Fruit fly (Drosophila melanogaster) whole organism, embryonic: Measurements from ENCODE around the gene CG43295.
A peak's percentile ranks its signal among the peaks of the same experiment; 100 is the strongest.

ENCODE experiments used
- ATbp ChIP-seq: fragments of 200-800 bp; sonication (Bioruptor generic); optimal IDR thresholded peaks from 2 replicates; lab custom pipeline; 2017; ENCODE audit warnings: missing biosample characterization, mild to moderate bottlenecking, missing genetic modification characterization, missing genetic modification reagents
- Aef1 ChIP-seq: fragments of 200-800 bp; sonication (Bioruptor generic); IDR thresholded peaks from 3 replicates; pipeline ENCODE4 v1.3.6; 2022; ENCODE audit warnings: missing biosample characterization, missing genetic modification characterization
- Blimp-1 ChIP-seq: fragments of 200-800 bp; sonication (Bioruptor generic); optimal IDR thresholded peaks from 3 replicates; lab custom pipeline; 2018; ENCODE audit warnings: missing biosample characterization, missing genetic modification characterization, mild to moderate bottlenecking, moderate library complexity, missing genetic modification reagents
- BtbVII ChIP-seq: fragments of 200-800 bp; sonication (Bioruptor generic); optimal IDR thresholded peaks from 3 replicates; lab custom pipeline; 2017; ENCODE audit warnings: missing biosample characterization, mild to moderate bottlenecking, missing genetic modification characterization
- CG10209 ChIP-seq: fragments of 200-800 bp; sonication (Bioruptor generic); optimal IDR thresholded peaks from 3 replicates; lab custom pipeline; 2017; ENCODE audit warnings: missing biosample characterization, mild to moderate bottlenecking, missing genetic modification characterization, missing genetic modification reagents
- CG10274 ChIP-seq: fragments of 200-800 bp; sonication (Bioruptor generic); optimal IDR thresholded peaks from 3 replicates; lab custom pipeline; 2017; ENCODE audit warnings: missing biosample characterization, mild to moderate bottlenecking, missing genetic modification characterization
- CG10321 ChIP-seq: fragments of 200-800 bp; sonication (Bioruptor generic); IDR thresholded peaks from 2 replicates; pipeline ENCODE4 v1.3.6; 2022; ENCODE audit warnings: missing biosample characterization, missing genetic modification characterization
- CG10654 ChIP-seq: fragments of 200-800 bp; sonication (Bioruptor generic); optimal IDR thresholded peaks from 2 replicates; lab custom pipeline; 2016; ENCODE audit warnings: missing biosample characterization, missing genetic modification characterization
- CG10959 ChIP-seq: fragments of 200-800 bp; sonication (Bioruptor generic); IDR thresholded peaks from 2 replicates; pipeline ENCODE4 v1.3.6; 2022; ENCODE audit warnings: missing biosample characterization, missing genetic modification characterization
- CG11247 ChIP-seq: fragments of 200-800 bp; sonication (Bioruptor generic); IDR thresholded peaks from 2 replicates; pipeline ENCODE4 v1.3.6; 2022; ENCODE audit warnings: missing biosample characterization, missing genetic modification characterization
- CG11560 ChIP-seq: fragments of 200-800 bp; sonication (Bioruptor generic); IDR thresholded peaks from 3 replicates; pipeline ENCODE4 v1.3.6; 2022; ENCODE audit warnings: missing biosample characterization, missing genetic modification characterization
- CG11696 ChIP-seq: fragments of 200-800 bp; sonication (Bioruptor generic); IDR thresholded peaks from 2 replicates; pipeline ENCODE4 v1.3.6; 2022; ENCODE audit warnings: missing biosample characterization, missing genetic modification characterization
- CG14050 ChIP-seq: fragments of 200-800 bp; sonication (Bioruptor generic); IDR thresholded peaks from 3 replicates; pipeline ENCODE4 v1.3.6; 2022; ENCODE audit warnings: missing biosample characterization, missing genetic modification characterization
- CG14965 ChIP-seq: fragments of 200-800 bp; sonication (Bioruptor generic); optimal IDR thresholded peaks from 2 replicates; lab custom pipeline; 2016; ENCODE audit warnings: missing biosample characterization, missing genetic modification characterization, borderline replicate concordance
- CG15011 ChIP-seq: fragments of 200-800 bp; sonication (Bioruptor generic); optimal IDR thresholded peaks from 3 replicates; lab custom pipeline; 2018; ENCODE audit warnings: missing biosample characterization, mild to moderate bottlenecking, missing genetic modification characterization
- CG17385 ChIP-seq: fragments of 200-800 bp; sonication (Bioruptor generic); optimal IDR thresholded peaks from 3 replicates; lab custom pipeline; 2018; ENCODE audit warnings: missing biosample characterization, mild to moderate bottlenecking, missing genetic modification characterization
- CG2116 ChIP-seq: fragments of 200-800 bp; sonication (Bioruptor generic); optimal IDR thresholded peaks from 3 replicates; lab custom pipeline; 2018; ENCODE audit warnings: missing biosample characterization, mild to moderate bottlenecking, missing genetic modification characterization
- CG2120 ChIP-seq: fragments of 200-800 bp; sonication (Bioruptor generic); optimal IDR thresholded peaks from 3 replicates; lab custom pipeline; 2016; ENCODE audit warnings: missing biosample characterization, missing genetic modification characterization
- CG30403 ChIP-seq: fragments of 200-800 bp; sonication (Bioruptor generic); optimal IDR thresholded peaks from 3 replicates; lab custom pipeline; 2016; ENCODE audit warnings: missing biosample characterization, missing genetic modification characterization
- CG3281 ChIP-seq: fragments of 200-800 bp; sonication (Bioruptor generic); optimal IDR thresholded peaks from 3 replicates; lab custom pipeline; 2017; ENCODE audit warnings: missing biosample characterization, mild to moderate bottlenecking, missing genetic modification characterization
- CG33557 ChIP-seq: fragments of 200-800 bp; sonication (Bioruptor generic); optimal IDR thresholded peaks from 2 replicates; lab custom pipeline; 2019; ENCODE audit warnings: missing biosample characterization, mild to moderate bottlenecking, missing genetic modification characterization, moderate library complexity
- CG3838 ChIP-seq: fragments of 200-800 bp; sonication (Bioruptor generic); optimal IDR thresholded peaks from 3 replicates; lab custom pipeline; 2016; ENCODE audit warnings: missing biosample characterization, missing genetic modification characterization
- CG6175 ChIP-seq: fragments of 200-800 bp; sonication (Bioruptor generic); IDR thresholded peaks from 3 replicates; pipeline ENCODE4 v1.3.6; 2022; ENCODE audit warnings: missing biosample characterization, missing genetic modification characterization
- CG6272 ChIP-seq: fragments of 200-800 bp; sonication (Bioruptor generic); IDR thresholded peaks from 2 replicates; pipeline ENCODE4 v1.3.6; 2022; ENCODE audit warnings: missing biosample characterization, missing genetic modification characterization
- CG7357 ChIP-seq: fragments of 200-800 bp; sonication (Bioruptor generic); IDR thresholded peaks from 3 replicates; pipeline ENCODE4 v1.3.6; 2022; ENCODE audit warnings: missing biosample characterization, missing genetic modification characterization
- CG8944 ChIP-seq: fragments of 200-800 bp; sonication (Bioruptor generic); optimal IDR thresholded peaks from 3 replicates; lab custom pipeline; 2016; ENCODE audit warnings: missing biosample characterization, missing genetic modification characterization
- CG9932 ChIP-seq: fragments of 200-800 bp; sonication (Bioruptor generic); IDR thresholded peaks from 2 replicates; pipeline ENCODE4 v1.3.6; 2022; ENCODE audit warnings: missing biosample characterization, missing genetic modification characterization
- HmgZ ChIP-seq: fragments of 200-800 bp; sonication (Bioruptor generic); optimal IDR thresholded peaks from 2 replicates; lab custom pipeline; 2018; ENCODE audit warnings: missing biosample characterization, mild to moderate bottlenecking, missing genetic modification characterization
- Mad ChIP-seq: fragments of 200-800 bp; sonication (Bioruptor generic); optimal IDR thresholded peaks from 2 replicates; lab custom pipeline; 2016; ENCODE audit warnings: missing biosample characterization, missing genetic modification characterization
- Med ChIP-seq: fragments of 200-800 bp; sonication (Bioruptor generic); peaks from one replicate; lab custom pipeline; 2016; ENCODE audit warnings: missing biosample characterization, missing genetic modification characterization, mild to moderate bottlenecking, inconsistent platforms, moderate library complexity
- Nf-YC ChIP-seq: fragments of 200-800 bp; optimal IDR thresholded peaks from 3 replicates; lab custom pipeline; 2019; ENCODE audit warnings: missing biosample characterization, mild to moderate bottlenecking, missing genetic modification characterization, moderate library complexity
- Oaz ChIP-seq: fragments of 200-800 bp; sonication (Bioruptor generic); IDR thresholded peaks from 2 replicates; pipeline ENCODE4 v1.3.6; 2022; ENCODE audit warnings: missing biosample characterization, missing genetic modification characterization
- Sin3A ChIP-seq: fragments of >200 bp; optimal IDR thresholded peaks from 2 replicates; lab custom pipeline; 2018
- Sry-β ChIP-seq: fragments of 200-800 bp; sonication (Bioruptor generic); optimal IDR thresholded peaks from 2 replicates; lab custom pipeline; 2018; ENCODE audit warnings: missing biosample characterization, mild to moderate bottlenecking, missing genetic modification characterization, moderate library complexity
- Tbp ChIP-seq: fragments of >200 bp; optimal IDR thresholded peaks from 2 replicates; lab custom pipeline; 2018; ENCODE audit warnings: missing biosample characterization, missing genetic modification characterization
- Xrp1 ChIP-seq: fragments of 200-800 bp; sonication (Bioruptor generic); IDR thresholded peaks from 2 replicates; pipeline ENCODE4 v1.3.6; 2022; ENCODE audit warnings: missing biosample characterization, missing genetic modification characterization
- ap ChIP-seq: fragments of 200-800 bp; sonication (Bioruptor generic); IDR thresholded peaks from 2 replicates; pipeline ENCODE4 v1.3.6; 2022; ENCODE audit warnings: missing biosample characterization, missing genetic modification characterization
- bigmax ChIP-seq: fragments of 200-800 bp; sonication (Bioruptor generic); optimal IDR thresholded peaks from 2 replicates; lab custom pipeline; 2018; ENCODE audit warnings: missing biosample characterization, mild to moderate bottlenecking, missing genetic modification characterization
- dati ChIP-seq: fragments of 200-800 bp; sonication (Bioruptor generic); IDR thresholded peaks from 2 replicates; pipeline ENCODE4 v1.3.6; 2022; ENCODE audit warnings: missing biosample characterization, missing genetic modification characterization
- gce ChIP-seq: fragments of 200-800 bp; sonication (Bioruptor generic); IDR thresholded peaks from 3 replicates; pipeline ENCODE4 v1.3.6; 2022; ENCODE audit warnings: missing biosample characterization, missing genetic modification characterization
- nau ChIP-seq: fragments of 200-800 bp; sonication (Bioruptor generic); optimal IDR thresholded peaks from 3 replicates; lab custom pipeline; 2017; ENCODE audit warnings: missing biosample characterization, mild to moderate bottlenecking, missing genetic modification characterization, missing genetic modification reagents
- nerfin-1 ChIP-seq: fragments of 200-800 bp; sonication (Bioruptor generic); optimal IDR thresholded peaks from 3 replicates; lab custom pipeline; 2019; ENCODE audit warnings: missing biosample characterization, mild to moderate bottlenecking, missing genetic modification characterization, moderate library complexity
- oc ChIP-seq: fragments of 200-800 bp; sonication (Bioruptor generic); optimal IDR thresholded peaks from 2 replicates; lab custom pipeline; 2018; ENCODE audit warnings: missing biosample characterization, mild to moderate bottlenecking, missing genetic modification characterization, moderate library complexity
- pum ChIP-seq: fragments of 200-800 bp; sonication (Bioruptor generic); optimal IDR thresholded peaks from 2 replicates; lab custom pipeline; 2016; ENCODE audit warnings: missing biosample characterization, missing genetic modification characterization
- repo ChIP-seq: fragments of 200-800 bp; sonication (Bioruptor generic); optimal IDR thresholded peaks from 2 replicates; lab custom pipeline; 2016; ENCODE audit warnings: missing biosample characterization, missing genetic modification characterization
- ro ChIP-seq: fragments of 200-800 bp; sonication (Bioruptor generic); IDR thresholded peaks from 2 replicates; pipeline ENCODE4 v1.3.6; 2022; ENCODE audit warnings: missing biosample characterization, missing genetic modification characterization
- row ChIP-seq: fragments of 200-800 bp; sonication (Bioruptor generic); IDR thresholded peaks from 3 replicates; pipeline ENCODE4 v1.3.6; 2022; ENCODE audit warnings: missing biosample characterization, missing genetic modification characterization
- salm ChIP-seq: fragments of 200-800 bp; sonication (Bioruptor generic); optimal IDR thresholded peaks from 2 replicates; lab custom pipeline; 2018; ENCODE audit warnings: missing biosample characterization, mild to moderate bottlenecking, missing genetic modification characterization
- sd ChIP-seq: fragments of 200-800 bp; sonication (Bioruptor generic); optimal IDR thresholded peaks from 3 replicates; lab custom pipeline; 2018; ENCODE audit warnings: missing biosample characterization, mild to moderate bottlenecking, missing genetic modification characterization, moderate library complexity
- vnd ChIP-seq: fragments of 200-800 bp; sonication (Bioruptor generic); IDR thresholded peaks from 3 replicates; pipeline ENCODE4 v1.3.6; 2022; ENCODE audit warnings: missing biosample characterization, missing genetic modification characterization; ENCODE audit not compliant: partially characterized antibody

The CG43295 gene

dm6 chr3L:16113607-16114337 lies 8.1 kb downstream of the CG43295 start (continued):
- TF ChIP-seq CG11560 (tag; lab: Robert Waterston, UW) (peak; percentile 18; the same call in 1 of the 3 replicates), ap (peak; percentile 57), CG11696 (GFP tag; lab: Robert Waterston, UW) (peak; percentile 56), Tbp (GFP tag; lab: Kevin White, UChicago) (no peak), bigmax (GFP tag; lab: Kevin White, UChicago) (peak; percentile 50), CG10321 (GFP tag; lab: Robert Waterston, UW) (peak; percentile 43; the same call in 1 of the 2 replicates), BtbVII (peak; percentile 85), Nf-YC (tag; lab: Kevin White, UChicago) (no peak), pum (GFP tag; lab: Kevin White, UChicago) (peak; percentile 84), repo (GFP tag; lab: Kevin White, UChicago) (peak; percentile 58), Aef1 (GFP tag; lab: Robert Waterston, UW) (peak; percentile 70), Oaz (GFP tag; lab: Robert Waterston, UW) (no peak; the same call in 1 of the 2 replicates), CG17385 (GFP tag; lab: Kevin White, UChicago) (no peak), CG2116 (GFP tag; lab: Kevin White, UChicago) (peak; percentile 73), vnd (GFP tag; lab: Robert Waterston, UW) (peak; percentile 32; the same call in 2 of the 3 replicates), row (GFP tag; lab: Robert Waterston, UW) (peak; percentile 91), Sry-β (GFP tag; lab: Kevin White, UChicago) (no peak), CG15011 (GFP tag; lab: Kevin White, UChicago) (no peak), CG3838 (GFP tag; lab: Kevin White, UChicago) (peak; percentile 46), CG8944 (GFP tag; lab: Kevin White, UChicago) (peak; percentile 75), Med (GFP tag; lab: Kevin White, UChicago) (peak; percentile 98), ro (GFP tag; lab: Robert Waterston, UW) (no peak), CG14965 (GFP tag; lab: Kevin White, UChicago) (peak; percentile 50), CG7357 (GFP tag; lab: Robert Waterston, UW) (peak; percentile 19; the same call in 1 of the 3 replicates), Xrp1 (GFP tag; lab: Robert Waterston, UW) (peak; percentile 84), CG10654 (GFP tag; lab: Kevin White, UChicago) (peak; percentile 77), CG33557 (GFP tag; lab: Kevin White, UChicago) (peak; percentile 49), HmgZ (peak; percentile 92), gce (GFP tag; lab: Robert Waterston, UW) (peak; percentile 53; the same call in 1 of the 3 replicates), CG10959 (GFP tag; lab: Robert Waterston, UW) (0 out of 2 replicates have a peak, but pooled peaks have one; percentile 29), salm (tag; lab: Kevin White, UChicago) (peak; percentile 41), Blimp-1 (GFP tag; lab: Kevin White, UChicago) (no peak), oc (tag; lab: Kevin White, UChicago) (no peak), CG2120 (GFP tag; lab: Kevin White, UChicago) (peak; percentile 93), CG10209 (GFP tag; lab: Kevin White, UChicago) (peak; percentile 84), CG6175 (GFP tag; lab: Robert Waterston, UW) (no peak), dati (GFP tag; lab: Robert Waterston, UW) (peak; percentile 30; the same call in 1 of the 2 replicates), nau (GFP tag; lab: Kevin White, UChicago) (no peak), CG10274 (GFP tag; lab: Kevin White, UChicago) (peak; percentile 30), CG30403 (GFP tag; lab: Kevin White, UChicago) (peak; percentile 90), Sin3A (lab: Kevin White, UChicago) (peak; percentile 62), CG11247 (GFP tag; lab: Robert Waterston, UW) (peak; percentile 56), CG6272 (GFP tag; lab: Robert Waterston, UW) (peak; percentile 51), nerfin-1 (tag; lab: Kevin White, UChicago) (peak; percentile 78), Mad (GFP tag; lab: Kevin White, UChicago) (peak; percentile 81), CG9932 (GFP tag; lab: Robert Waterston, UW) (peak; percentile 83), sd (no peak), CG14050 (GFP tag; lab: Robert Waterston, UW) (peak; percentile 59), CG3281 (GFP tag; lab: Kevin White, UChicago) (peak; percentile 87), ATbp (GFP tag; lab: Kevin White, UChicago) (no peak)
